Worm (Caenorhabditis elegans): ENCODE data around the gene T25B9.4.

T25B9.4 gene

ce11 chrIV:10734527-10735436 is 22.7 kb downstream of the T25B9.4 start, which contains the start of the genes orc-5 and cyb-1 (continued):
- TF ChIP-seq lin-54 (GFP tag; optimal IDR thresholded peaks at IDR 0.05) (peak; percentile 89), Y56A3A.18 (GFP tag; IDR thresholded peaks at IDR 0.05) (no peak), atf-7 (tag; optimal IDR thresholded peaks at IDR 0.05) (no peak), C06A6.2 (GFP tag; conservative IDR thresholded peaks at IDR 0.05) (no peak), D2030.7 (GFP tag; IDR thresholded peaks at IDR 0.05) (peak; percentile 46; the same call in 1 of the 2 replicates), Y53F4B.3 (GFP tag; IDR thresholded peaks at IDR 0.05) (no peak), F49E8.2 (tag; optimal IDR thresholded peaks at IDR 0.05; ENCODE audit: insufficient read depth) (peak; percentile 39), somi-1 (GFP tag; optimal IDR thresholded peaks at IDR 0.05) (no peak), hsf-1 (GFP tag; IDR thresholded peaks at IDR 0.05) (0 out of 2 replicates have a peak, but pooled peaks have one; percentile 22), hrde-1 (tag; optimal IDR thresholded peaks at IDR 0.05; ENCODE audit: borderline replicate concordance) (no peak), K12H6.12 (tag; optimal IDR thresholded peaks at IDR 0.05) (no peak), nhr-27 (tag; optimal IDR thresholded peaks at IDR 0.05) (no peak), xnd-1 (tag; optimal IDR thresholded peaks at IDR 0.05) (peak; percentile 54), snpc-3.4 (tag; optimal IDR thresholded peaks at IDR 0.05) (no peak), B0261.1 (tag; optimal IDR thresholded peaks at IDR 0.05) (no peak), hlh-12 (tag; optimal IDR thresholded peaks at IDR 0.05) (no peak), rec-8 (tag; optimal IDR thresholded peaks at IDR 0.05) (no peak), mxl-1 (tag; optimal IDR thresholded peaks at IDR 0.05) (no peak), Y95B8A.8 (GFP tag; IDR thresholded peaks at IDR 0.05) (no peak), mcd-1 (GFP tag; IDR thresholded peaks at IDR 0.05) (peak; percentile 83), zfh-2 (GFP tag; conservative IDR thresholded peaks at IDR 0.05) (no peak), unc-62 (GFP tag; optimal IDR thresholded peaks at IDR 0.05) (no peak), lin-26 (GFP tag; IDR thresholded peaks at IDR 0.05) (no peak), F23B12.7 (tag; optimal IDR thresholded peaks at IDR 0.05; ENCODE audit: insufficient read depth) (peak; percentile 56), egl-18 (GFP tag; IDR thresholded peaks at IDR 0.05) (no peak), F57A8.1 (GFP tag; optimal IDR thresholded peaks at IDR 0.05) (no peak), F22D6.2 (tag; optimal IDR thresholded peaks at IDR 0.05) (no peak), ceh-58 (GFP tag; IDR thresholded peaks at IDR 0.05) (no peak), madf-6 (GFP tag; IDR thresholded peaks at IDR 0.05) (peak; percentile 88), ceh-79 (tag; optimal IDR thresholded peaks at IDR 0.05) (no peak), nfyb-1 (GFP tag; IDR thresholded peaks at IDR 0.05) (no peak), die-1 (tag; optimal IDR thresholded peaks at IDR 0.05) (no peak), attf-5 (GFP tag; optimal IDR thresholded peaks at IDR 0.05) (peak; percentile 67), dpl-1 (GFP tag; optimal IDR thresholded peaks at IDR 0.05) (peak; percentile 76), rpc-1 (optimal IDR thresholded peaks at IDR 0.05) (no peak), rpc-1 (tag; optimal IDR thresholded peaks at IDR 0.05) (no peak), nhr-120 (GFP tag; IDR thresholded peaks at IDR 0.05) (no peak), hmg-20 (GFP tag; IDR thresholded peaks at IDR 0.05) (no peak), ceh-91 (GFP tag; IDR thresholded peaks at IDR 0.05) (peak; percentile 65), bed-2 (GFP tag; IDR thresholded peaks at IDR 0.05) (no peak), sea-2 (GFP tag; IDR thresholded peaks at IDR 0.05) (no peak), ceh-100 (GFP tag; IDR thresholded peaks at IDR 0.05) (no peak), bed-1 (GFP tag; IDR thresholded peaks at IDR 0.05) (no peak), mel-28 (tag; optimal IDR thresholded peaks at IDR 0.05; ENCODE audit: borderline replicate concordance) (no peak), ccch-3 (GFP tag; optimal IDR thresholded peaks at IDR 0.05) (no peak), pha-4 (tag; optimal IDR thresholded peaks at IDR 0.05) (no peak), fkh-3 (tag; optimal IDR thresholded peaks at IDR 0.05) (no peak), F52B5.7 (tag; optimal IDR thresholded peaks at IDR 0.05) (no peak)
